Worm (Caenorhabditis elegans): ENCODE data around the gene str-141.

- no peak for TF ChIP-seq elt-3 (tag; optimal IDR thresholded peaks at IDR 0.05)
- no peak for TF ChIP-seq nhr-76 (tag; optimal IDR thresholded peaks at IDR 0.05)
- TF ChIP-seq elt-1 (tag; optimal IDR thresholded peaks at IDR 0.05; ENCODE audit: borderline replicate concordance, insufficient read depth): no peak
- TF ChIP-seq mab-5 (tag; optimal IDR thresholded peaks at IDR 0.05): no peak
- no peak for TF ChIP-seq unc-62 (GFP tag; optimal IDR thresholded peaks at IDR 0.05)
- TF ChIP-seq snpc-4 (tag; optimal IDR thresholded peaks at IDR 0.05): no peak
- no peak for TF ChIP-seq nhr-28 (tag; optimal IDR thresholded peaks at IDR 0.05)
- no peak for TF ChIP-seq nhr-12 (tag; optimal IDR thresholded peaks at IDR 0.05)
- no peak for TF ChIP-seq unc-39 (tag; optimal IDR thresholded peaks at IDR 0.05)
- no peak for TF ChIP-seq nhr-237 (tag; optimal IDR thresholded peaks at IDR 0.05)
- no peak for TF ChIP-seq hlh-1 (tag; optimal IDR thresholded peaks at IDR 0.05)
- no peak for TF ChIP-seq lsy-2 (tag; optimal IDR thresholded peaks at IDR 0.05)
- TF ChIP-seq lin-13 (tag; optimal IDR thresholded peaks at IDR 0.05): no peak
Measured at ce11 chrV:11290888-11291287, 32.7 kb downstream of the str-141 start, which contains the start of gene C03E10.1.
